1 fruit fly cellular context compared by ENCODE assay signal in the genomic region with DNA sequence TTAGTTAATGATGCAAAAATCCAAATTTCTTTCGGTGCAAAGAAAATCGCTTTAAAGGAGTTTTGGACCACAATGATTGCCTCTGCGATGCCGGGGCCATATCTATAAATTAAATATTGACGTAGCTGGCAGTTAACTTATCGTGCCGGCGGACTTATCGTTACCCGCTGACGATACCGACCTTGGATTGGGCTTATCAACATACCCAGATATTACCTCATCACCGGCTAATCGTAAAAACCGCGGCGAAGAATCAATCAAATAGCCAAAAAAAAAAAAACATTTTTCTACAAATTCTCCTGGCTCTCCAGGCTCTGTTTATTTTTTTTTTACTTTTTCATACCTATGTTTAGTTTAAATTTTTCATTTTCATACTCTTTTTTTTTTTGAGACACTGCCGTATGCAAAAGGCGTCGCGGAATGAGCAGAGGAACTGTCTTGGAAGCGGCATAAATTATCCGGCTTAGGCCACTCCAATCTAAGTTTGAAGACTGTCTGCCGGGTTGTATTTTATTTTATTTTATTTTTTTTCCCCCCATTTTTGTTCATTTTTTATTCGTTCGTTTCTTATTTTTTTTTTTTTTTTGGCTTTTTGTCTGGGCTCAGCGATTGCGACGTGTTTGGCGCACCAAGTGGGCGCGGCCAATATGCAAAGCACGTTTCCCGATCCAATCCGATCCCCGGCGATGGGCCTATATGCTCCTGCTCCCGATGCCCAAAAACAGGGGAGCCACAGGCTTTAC.
TF ChIP-seq lines count a peak whose summit lies in the region.

No protein-coding gene starts in this region.

TF ChIP-seq in whole organism, prepupa, 60 proteins besides CTCF, POLR2A, EP300 and RAD21 (continued from another document):
- TF ChIP-seq ss (GFP tag; optimal IDR thresholded peaks at IDR 0.05; lab: Kevin White, UChicago) (no peak), Smox (GFP tag; optimal IDR thresholded peaks at IDR 0.05; lab: Kevin White, UChicago) (no peak), fd59A (GFP tag; optimal IDR thresholded peaks at IDR 0.05; lab: Kevin White, UChicago) (no peak), CG11762 (GFP tag; optimal IDR thresholded peaks at IDR 0.05; lab: Kevin White, UChicago; ENCODE audit: insufficient read depth) (no peak), Sox14 (GFP tag; optimal IDR thresholded peaks at IDR 0.05; lab: Kevin White, UChicago) (no peak), CG8632 (GFP tag; optimal IDR thresholded peaks at IDR 0.05; lab: Kevin White, UChicago) (no peak), Eip78C (GFP tag; lab: Kevin White, UChicago) (peak; percentile 38), Sox15 (GFP tag; optimal IDR thresholded peaks at IDR 0.05; lab: Kevin White, UChicago) (no peak), Sox102F (GFP tag; optimal IDR thresholded peaks at IDR 0.05; lab: Kevin White, UChicago) (no peak), Ets21C (GFP tag; optimal IDR thresholded peaks at IDR 0.05; lab: Kevin White, UChicago) (no peak), cyc (GFP tag; optimal IDR thresholded peaks at IDR 0.05; lab: Kevin White, UChicago) (no peak), Lpt (GFP tag; optimal IDR thresholded peaks at IDR 0.05; lab: Kevin White, UChicago) (no peak), CG7368 (GFP tag; optimal IDR thresholded peaks at IDR 0.05; lab: Kevin White, UChicago) (no peak), OdsH (GFP tag; optimal IDR thresholded peaks at IDR 0.05; lab: Kevin White, UChicago) (no peak), Ets96B (tag; optimal IDR thresholded peaks at IDR 0.05; lab: Kevin White, UChicago) (no peak), pdm3 (GFP tag; optimal IDR thresholded peaks at IDR 0.05; lab: Kevin White, UChicago) (no peak), topi (GFP tag; optimal IDR thresholded peaks at IDR 0.05; lab: Kevin White, UChicago) (no peak), fkh (GFP tag; optimal IDR thresholded peaks at IDR 0.05; lab: Kevin White, UChicago) (no peak), lz (GFP tag; optimal IDR thresholded peaks at IDR 0.05; lab: Kevin White, UChicago) (no peak), Hr4 (GFP tag; optimal IDR thresholded peaks at IDR 0.05; lab: Kevin White, UChicago) (no peak), net (GFP tag; optimal IDR thresholded peaks at IDR 0.05; lab: Kevin White, UChicago) (no peak), CG1621 (tag; optimal IDR thresholded peaks at IDR 0.05; lab: Kevin White, UChicago) (no peak), CG16779 (tag; optimal IDR thresholded peaks at IDR 0.05; lab: Kevin White, UChicago) (no peak), achi (GFP tag; optimal IDR thresholded peaks at IDR 0.05; lab: Kevin White, UChicago) (no peak)
